Fruit fly (Drosophila melanogaster): ENCODE data around the gene CG11251.

DNA sequence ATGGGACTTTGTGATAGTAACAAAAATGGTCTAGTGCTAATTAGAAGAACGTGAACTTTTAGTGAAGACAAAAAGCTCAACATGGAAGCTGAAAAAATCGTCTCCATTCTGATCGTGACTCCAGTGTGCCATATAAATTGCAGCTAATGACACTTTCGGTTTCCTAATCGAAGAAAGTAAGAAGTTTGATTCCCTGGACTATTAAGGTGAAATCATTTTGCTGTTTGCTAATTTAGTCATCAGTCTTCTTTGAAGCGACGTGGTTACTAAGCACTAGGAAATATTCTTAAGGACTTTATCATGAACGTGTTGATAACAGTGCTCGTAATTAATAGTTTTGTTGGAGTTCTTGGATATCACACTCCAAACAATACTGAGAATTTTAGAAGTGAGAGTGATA lies 27.0 kb downstream of the CG11251 start, which contains the start of gene CG34429:
- no peak for TF ChIP-seq usp (GFP tag; optimal IDR thresholded peaks at IDR 0.05)
- TF ChIP-seq psq (optimal IDR thresholded peaks at IDR 0.05), result no peak
- TF ChIP-seq pan (optimal IDR thresholded peaks at IDR 0.05), result no peak

All from whole organism.